Worm (Caenorhabditis elegans) whole organism, early embryonic: ENCODE results near the gene Y38H6C.16.

ENCODE experiments used
- B0310.2 ChIP-seq: sonication (generic microtip); optimal IDR thresholded peaks from 2 replicates; lab custom pipeline; 2016; ENCODE audit warnings: mild to moderate bottlenecking, missing genetic modification characterization, missing compliant biosample characterization
- aly-1 ChIP-seq: sonication (generic microtip); optimal IDR thresholded peaks from 2 replicates; lab custom pipeline; 2016; ENCODE audit warnings: missing genetic modification characterization, missing compliant biosample characterization
- ama-1 ChIP-seq: fragments of 150-350 bp; optimal IDR thresholded peaks from 2 replicates; lab custom pipeline; 2014
- ceh-13 ChIP-seq: fragments of 200-800 bp; sonication (Bioruptor generic); optimal IDR thresholded peaks from 2 replicates; lab custom pipeline; 2018; ENCODE audit warnings: mild to moderate bottlenecking, missing genetic modification characterization, missing compliant biosample characterization
- ets-7 ChIP-seq: sonication (generic microtip); optimal IDR thresholded peaks from 2 replicates; lab custom pipeline; 2016; ENCODE audit warnings: missing genotype, missing genetic modification characterization, missing compliant biosample characterization
- flt-1 ChIP-seq: fragments of 200-800 bp; sonication (Bioruptor generic); IDR thresholded peaks from 2 replicates; pipeline ENCODE4 v1.3.6; 2022; ENCODE audit warnings: missing genetic modification characterization, missing compliant biosample characterization
- hmbx-1 ChIP-seq: sonication (generic microtip); optimal IDR thresholded peaks from 2 replicates; lab custom pipeline; 2016; ENCODE audit warnings: mild to moderate bottlenecking, missing genetic modification characterization, missing compliant biosample characterization
- hmg-4 ChIP-seq: fragments of 200-800 bp; sonication (Bioruptor generic); optimal IDR thresholded peaks from 2 replicates; lab custom pipeline; 2018; ENCODE audit warnings: mild to moderate bottlenecking, missing genetic modification characterization, missing compliant biosample characterization
- tbx-11 ChIP-seq: fragments of 200-800 bp; sonication (Bioruptor generic); IDR thresholded peaks from 2 replicates; pipeline ENCODE4 v1.3.6; 2022; ENCODE audit warnings: missing genetic modification characterization, missing compliant biosample characterization
- tra-4 ChIP-seq: sonication (generic microtip); optimal IDR thresholded peaks from 2 replicates; lab custom pipeline; 2017; ENCODE audit warnings: missing genetic modification characterization, missing compliant biosample characterization

DNA sequence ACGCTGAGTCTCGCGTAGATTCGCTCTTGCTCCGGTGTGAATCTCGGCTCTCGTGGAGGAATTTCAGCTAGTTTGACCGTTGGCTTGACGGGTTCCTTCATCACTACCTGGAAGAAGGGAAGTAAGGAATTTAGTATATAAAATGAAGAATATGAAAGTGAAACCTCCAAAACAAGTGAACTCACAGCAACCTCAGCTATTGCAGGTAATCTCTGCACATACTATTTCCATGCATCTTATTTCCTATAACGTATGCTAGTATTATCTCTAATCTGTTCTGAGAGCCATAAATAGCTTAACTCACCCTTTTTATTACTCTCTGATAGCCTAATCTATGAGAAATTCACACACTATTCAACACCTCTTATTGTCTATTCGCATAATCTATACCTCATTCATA lies 34.1 kb downstream of the Y38H6C.16 start, which contains the start of gene Y38H6C.4:
- TF ChIP-seq hmbx-1 (no peak), tbx-11 (no peak), aly-1 (tag; lab: Kevin White, UChicago) (no peak), ets-7 (tag; lab: Kevin White, UChicago) (no peak), tra-4 (tag; lab: Kevin White, UChicago) (no peak), flt-1 (no peak), ceh-13 (GFP tag; lab: Kevin White, UChicago) (no peak), ama-1 (lab: Kevin White, UChicago) (no peak), B0310.2 (tag; lab: Kevin White, UChicago) (no peak), hmg-4 (GFP tag; lab: Kevin White, UChicago) (no peak)
